Worm (Caenorhabditis elegans): ENCODE data around the gene F01F1.2.

Gene F01F1.2

DNA sequence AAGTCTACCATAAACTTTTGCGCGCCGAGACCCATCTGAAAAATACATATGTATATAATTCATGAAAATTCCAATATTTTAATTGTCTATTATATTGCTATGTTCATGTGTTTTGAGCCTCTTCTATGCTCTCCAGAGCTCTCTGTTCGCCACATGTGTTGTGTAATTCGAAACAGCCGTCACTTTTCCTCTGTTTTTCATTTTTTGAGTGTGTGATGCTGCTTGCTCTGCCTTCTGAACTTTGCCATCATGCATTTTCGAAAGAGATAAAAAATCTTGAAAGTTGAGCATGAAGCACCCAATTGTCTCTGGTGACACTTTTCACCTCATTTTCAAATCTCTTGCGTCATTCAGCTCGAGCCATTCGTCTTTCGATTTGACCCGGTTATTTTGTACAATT, 6.1 kb upstream of the F01F1.2 start:
- TF ChIP-seq snpc-4 (tag; optimal IDR thresholded peaks at IDR 0.05) (no peak), zip-8 (tag; optimal IDR thresholded peaks at IDR 0.05) (peak; percentile 24), flh-1 (GFP tag; optimal IDR thresholded peaks at IDR 0.05) (no peak), lsy-2 (tag; optimal IDR thresholded peaks at IDR 0.05) (no peak), hlh-1 (tag; optimal IDR thresholded peaks at IDR 0.05) (peak; percentile 38), nhr-28 (tag; optimal IDR thresholded peaks at IDR 0.05) (no peak), lin-32 (GFP tag; optimal IDR thresholded peaks at IDR 0.05) (no peak), unc-39 (tag; optimal IDR thresholded peaks at IDR 0.05) (no peak)

DNA sequence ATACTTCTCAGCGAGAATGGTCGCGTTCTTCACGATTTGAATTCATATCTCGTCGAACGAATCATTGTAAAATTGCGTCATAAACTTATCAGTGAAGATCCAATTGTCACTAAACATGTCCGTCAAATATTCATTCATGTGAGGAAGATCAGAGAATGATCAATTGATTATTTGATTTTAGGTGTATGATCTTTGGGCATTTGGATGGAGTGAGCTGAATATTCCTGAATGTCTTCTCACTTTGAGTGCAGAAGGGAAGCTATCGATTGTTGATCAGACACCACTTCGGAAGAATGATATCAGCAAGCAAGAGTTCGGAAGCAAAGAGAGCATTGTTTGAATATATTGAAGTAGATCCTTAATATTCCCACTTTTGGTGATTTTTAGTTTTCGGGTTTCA, 4.1 kb upstream of the F01F1.2 start:
- TF ChIP-seq unc-62 (GFP tag; optimal IDR thresholded peaks at IDR 0.05), result peak; percentile 38
- no peak for TF ChIP-seq ceh-39 (tag; optimal IDR thresholded peaks at IDR 0.05)

DNA sequence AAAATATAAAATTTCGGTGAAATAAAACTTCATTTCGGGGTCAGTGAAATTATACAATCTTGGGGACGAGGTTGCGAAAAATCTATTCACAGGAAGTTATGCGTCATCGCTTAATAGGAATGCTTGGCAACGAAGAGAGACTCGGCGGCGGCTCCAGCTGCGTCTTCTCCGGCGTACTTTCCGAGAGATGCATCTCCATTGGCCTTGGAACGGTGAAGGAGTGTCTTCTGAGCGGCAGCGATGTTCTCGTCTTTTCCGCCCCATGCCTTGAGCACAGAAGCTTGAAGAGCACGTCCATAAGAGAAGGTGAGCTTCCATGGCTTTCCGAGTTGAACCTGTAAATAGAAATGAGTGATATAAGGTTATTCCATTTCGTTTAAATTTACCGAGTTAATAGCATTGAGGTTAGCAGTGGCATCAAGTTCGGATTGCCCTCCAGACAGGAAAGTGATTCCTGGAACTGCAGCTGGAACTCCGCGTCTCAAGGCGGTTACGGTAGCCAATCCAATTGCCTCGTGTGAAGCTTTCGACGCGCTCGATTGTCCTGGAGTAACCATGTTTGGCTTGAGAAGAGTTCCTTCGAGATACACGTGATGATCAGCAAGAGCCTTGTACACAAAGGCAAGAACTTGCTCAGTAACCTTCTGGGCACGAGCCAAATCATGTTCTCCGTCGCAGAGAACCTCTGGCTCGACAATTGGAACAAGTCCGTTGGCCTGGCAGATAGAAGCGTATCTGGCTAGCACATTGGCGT, 3.5 kb upstream of the F01F1.2 start:
- TF ChIP-seq nhr-12 (tag; optimal IDR thresholded peaks at IDR 0.05), result no peak
- no peak for TF ChIP-seq lin-32 (GFP tag; optimal IDR thresholded peaks at IDR 0.05)
- no peak for TF ChIP-seq nhr-2 (tag; optimal IDR thresholded peaks at IDR 0.05)
- no peak for TF ChIP-seq mab-5 (tag; optimal IDR thresholded peaks at IDR 0.05)
- TF ChIP-seq ham-2 (GFP tag; optimal IDR thresholded peaks at IDR 0.05), result no peak
- TF ChIP-seq unc-62 (GFP tag; optimal IDR thresholded peaks at IDR 0.05), result no peak
- no peak for TF ChIP-seq cnd-1 (tag; optimal IDR thresholded peaks at IDR 0.05)
- TF ChIP-seq ztf-11 (tag; optimal IDR thresholded peaks at IDR 0.05), result no peak
- TF ChIP-seq pha-4 (tag; optimal IDR thresholded peaks at IDR 0.05), result no peak
- TF ChIP-seq tbx-8 (GFP tag; optimal IDR thresholded peaks at IDR 0.05), result no peak
- no peak for TF ChIP-seq hlh-1 (tag; optimal IDR thresholded peaks at IDR 0.05)
- no peak for TF ChIP-seq nhr-76 (tag; optimal IDR thresholded peaks at IDR 0.05)
- no peak for TF ChIP-seq sem-2 (GFP tag; optimal IDR thresholded peaks at IDR 0.05)
- TF ChIP-seq lin-13 (tag; optimal IDR thresholded peaks at IDR 0.05), result no peak
- TF ChIP-seq ceh-83 (GFP tag; optimal IDR thresholded peaks at IDR 0.05), result no peak
- no peak for TF ChIP-seq nhr-237 (tag; optimal IDR thresholded peaks at IDR 0.05)
- no peak for TF ChIP-seq ceh-39 (tag; optimal IDR thresholded peaks at IDR 0.05)
- TF ChIP-seq ceh-43 (GFP tag; optimal IDR thresholded peaks at IDR 0.05), result no peak

DNA sequence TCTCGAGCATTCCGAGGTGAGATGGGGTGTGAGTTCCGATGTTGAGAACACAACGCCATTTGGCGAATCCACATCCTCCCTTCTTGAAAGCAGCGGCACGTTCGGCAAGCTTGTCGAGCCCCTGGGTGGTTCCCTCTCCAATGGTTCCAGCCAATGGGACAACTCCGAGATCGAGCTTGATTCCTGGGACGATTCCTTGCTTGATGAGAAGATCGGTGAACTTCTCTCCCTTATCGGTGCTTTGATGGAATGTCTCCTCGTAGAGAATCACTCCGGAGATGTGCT, 3.0 kb upstream of the F01F1.2 start:
- TF ChIP-seq flh-1 (GFP tag; optimal IDR thresholded peaks at IDR 0.05) (no peak), blmp-1 (tag; optimal IDR thresholded peaks at IDR 0.05) (no peak), mls-2 (tag; optimal IDR thresholded peaks at IDR 0.05) (no peak), nhr-76 (tag; optimal IDR thresholded peaks at IDR 0.05) (no peak), nhr-237 (tag; optimal IDR thresholded peaks at IDR 0.05) (no peak), hlh-1 (tag; optimal IDR thresholded peaks at IDR 0.05) (no peak), unc-120 (tag; optimal IDR thresholded peaks at IDR 0.05; ENCODE audit: poor library complexity, severe bottlenecking) (no peak), nhr-12 (tag; optimal IDR thresholded peaks at IDR 0.05) (no peak)

DNA sequence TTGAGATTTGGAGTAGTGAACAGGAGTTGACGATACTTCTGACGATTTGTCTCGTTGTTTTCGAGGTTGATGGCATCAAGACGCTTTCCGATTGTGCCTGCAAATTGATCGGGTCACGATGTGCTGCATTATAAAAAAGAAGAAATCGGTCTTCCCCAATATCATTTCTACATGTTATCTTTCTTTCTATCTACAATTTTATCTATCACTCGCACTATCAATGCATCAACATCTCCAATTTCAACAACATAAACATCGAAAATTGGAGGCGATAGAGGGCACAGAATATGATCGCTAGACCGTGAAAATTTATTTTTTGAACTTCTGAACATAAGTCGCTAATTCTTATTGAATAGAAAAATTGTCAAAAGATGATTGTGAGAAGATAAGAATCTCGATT, 2.6 kb upstream of the F01F1.2 start:
- TF ChIP-seq unc-39 (tag; optimal IDR thresholded peaks at IDR 0.05), result no peak
- no peak for TF ChIP-seq zip-8 (tag; optimal IDR thresholded peaks at IDR 0.05)
- no peak for TF ChIP-seq mab-5 (tag; optimal IDR thresholded peaks at IDR 0.05)
- TF ChIP-seq nhr-76 (tag; optimal IDR thresholded peaks at IDR 0.05), result no peak
- TF ChIP-seq elt-1 (tag; optimal IDR thresholded peaks at IDR 0.05; ENCODE audit: borderline replicate concordance, insufficient read depth), result peak; percentile 35
- TF ChIP-seq tbx-8 (GFP tag; optimal IDR thresholded peaks at IDR 0.05), result no peak

DNA sequence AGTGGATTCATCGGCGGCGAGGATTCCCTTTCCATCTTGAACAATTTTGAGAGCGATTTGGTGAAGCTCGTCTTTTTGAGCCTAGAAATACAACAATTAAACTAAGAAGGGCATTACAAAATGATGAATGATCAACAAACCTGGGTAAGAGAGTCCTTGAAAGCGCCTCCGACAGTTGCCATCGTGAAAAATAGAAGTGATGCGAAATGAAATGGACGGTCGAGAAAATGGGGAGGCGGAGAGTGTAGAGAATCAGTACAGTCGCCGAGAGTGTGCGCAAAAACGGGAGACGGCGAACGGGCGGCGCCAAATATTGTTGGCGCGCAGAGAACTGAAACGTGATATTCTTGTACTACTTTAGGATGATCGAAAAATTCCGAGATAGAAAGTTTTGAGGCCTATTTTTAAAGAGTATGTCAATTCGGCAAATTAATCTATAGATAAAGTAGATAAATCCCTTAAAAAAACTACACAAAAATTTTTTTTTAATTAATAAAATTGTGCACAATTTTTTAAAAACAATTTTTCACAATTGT, 2.1 kb upstream of the F01F1.2 start, which contains the start of gene aldo-2:
aldo-2 (minus strand) TSS at position 486 of the 536 bp plus-strand sequence.
- TF ChIP-seq nhr-12 (tag; optimal IDR thresholded peaks at IDR 0.05), result no peak
- no peak for TF ChIP-seq unc-39 (tag; optimal IDR thresholded peaks at IDR 0.05)
- TF ChIP-seq ztf-11 (tag; optimal IDR thresholded peaks at IDR 0.05), result no peak
- TF ChIP-seq ceh-39 (tag; optimal IDR thresholded peaks at IDR 0.05), result no peak
- TF ChIP-seq unc-62 (GFP tag; optimal IDR thresholded peaks at IDR 0.05), result no peak
- TF ChIP-seq mab-5 (tag; optimal IDR thresholded peaks at IDR 0.05), result no peak
- TF ChIP-seq snpc-4 (tag; optimal IDR thresholded peaks at IDR 0.05), result no peak
- no peak for TF ChIP-seq mep-1 (tag; optimal IDR thresholded peaks at IDR 0.05)
- TF ChIP-seq flh-1 (GFP tag; optimal IDR thresholded peaks at IDR 0.05), result no peak
- no peak for TF ChIP-seq elt-1 (tag; optimal IDR thresholded peaks at IDR 0.05; ENCODE audit: borderline replicate concordance, insufficient read depth)
- TF ChIP-seq blmp-1 (tag; optimal IDR thresholded peaks at IDR 0.05), result no peak

All from whole organism, mixed stage, embryonic.